Worm (Caenorhabditis elegans) whole organism, young adult: ENCODE measurements around the gene R08B4.3.

Experiments used
- B0336.3 ChIP-seq: fragments of 200-800 bp; sonication (Bioruptor generic); IDR thresholded peaks from 2 replicates; pipeline ENCODE4 v1.3.6; 2022; ENCODE audit warnings: missing genetic modification characterization, missing compliant biosample characterization
- C06A6.2 ChIP-seq: fragments of 200-800 bp; sonication (Bioruptor generic); conservative IDR thresholded peaks from 2 replicates; pipeline ENCODE4 v1.3.6; 2022; ENCODE audit warnings: missing genetic modification characterization, missing compliant biosample characterization
- D2030.7 ChIP-seq: fragments of 200-800 bp; sonication (Bioruptor generic); IDR thresholded peaks from 2 replicates; pipeline ENCODE4 v1.3.6; 2022; ENCODE audit warnings: missing genetic modification reagents, missing genetic modification characterization, missing compliant biosample characterization
- F37B4.10 ChIP-seq: fragments of 200-800 bp; sonication (Bioruptor generic); IDR thresholded peaks from 2 replicates; pipeline ENCODE4 v1.3.6; 2022; ENCODE audit warnings: missing genetic modification characterization, missing compliant biosample characterization
- F49E8.2 ChIP-seq: sonication (generic microtip); optimal IDR thresholded peaks from 3 replicates; lab custom pipeline; 2017; ENCODE audit warnings: missing genetic modification characterization, mild to moderate bottlenecking, missing compliant biosample characterization, antibody characterized with exemption, moderate library complexity; ENCODE audit not compliant: insufficient read depth
- F57A8.1 ChIP-seq: fragments of 200-800 bp; sonication (Bioruptor generic); optimal IDR thresholded peaks from 2 replicates; lab custom pipeline; 2018; ENCODE audit warnings: mild to moderate bottlenecking, missing genetic modification characterization, moderate library complexity, missing compliant biosample characterization
- F57C9.4 ChIP-seq: sonication (generic microtip); optimal IDR thresholded peaks from 2 replicates; lab custom pipeline; 2017; ENCODE audit warnings: mild to moderate bottlenecking, missing genetic modification characterization, missing compliant biosample characterization
- K11D2.4 ChIP-seq: fragments of 200-800 bp; sonication (Bioruptor generic); IDR thresholded peaks from 2 replicates; pipeline ENCODE4 v1.3.6; 2022; ENCODE audit warnings: missing genetic modification reagents, missing genetic modification characterization, missing compliant biosample characterization
- Y56A3A.18 ChIP-seq: fragments of 200-800 bp; sonication (Bioruptor generic); IDR thresholded peaks from 2 replicates; pipeline ENCODE4 v1.3.6; 2022; ENCODE audit warnings: missing genetic modification reagents, missing genetic modification characterization, missing compliant biosample characterization
- Y67H2A.10 ChIP-seq: fragments of 200-800 bp; sonication (Bioruptor generic); conservative IDR thresholded peaks from 2 replicates; pipeline ENCODE4 v1.3.6; 2022; ENCODE audit warnings: missing genetic modification reagents, missing genetic modification characterization, missing compliant biosample characterization
- Y79H2A.3 ChIP-seq: fragments of 200-800 bp; sonication (Bioruptor generic); conservative IDR thresholded peaks from 2 replicates; pipeline ENCODE4 v1.3.6; 2022; ENCODE audit warnings: missing genetic modification reagents, missing genetic modification characterization, missing compliant biosample characterization
- Y95B8A.8 ChIP-seq: fragments of 200-800 bp; sonication (Bioruptor generic); IDR thresholded peaks from 2 replicates; pipeline ENCODE4 v1.3.6; 2022; ENCODE audit warnings: missing genetic modification reagents, missing genetic modification characterization, missing compliant biosample characterization
- aptf-2 ChIP-seq: fragments of 200-800 bp; sonication (Bioruptor generic); conservative IDR thresholded peaks from 2 replicates; pipeline ENCODE4 v1.3.6; 2022; ENCODE audit warnings: missing genetic modification reagents, missing genetic modification characterization, missing compliant biosample characterization
- atf-7 ChIP-seq: sonication (generic microtip); optimal IDR thresholded peaks from 2 replicates; lab custom pipeline; 2017; ENCODE audit warnings: mild to moderate bottlenecking, missing genetic modification characterization, missing compliant biosample characterization
- athp-1 ChIP-seq: sonication (generic microtip); optimal IDR thresholded peaks from 2 replicates; lab custom pipeline; 2017; ENCODE audit warnings: mild to moderate bottlenecking, missing genetic modification characterization, missing compliant biosample characterization
- attf-3 ChIP-seq: fragments of 200-800 bp; sonication (Bioruptor generic); conservative IDR thresholded peaks from 2 replicates; pipeline ENCODE4 v1.3.6; 2022; ENCODE audit warnings: missing genetic modification reagents, missing genetic modification characterization, missing compliant biosample characterization
- attf-6 ChIP-seq: fragments of 200-800 bp; sonication (Bioruptor generic); IDR thresholded peaks from 2 replicates; pipeline ENCODE4 v1.3.6; 2022; ENCODE audit warnings: missing genetic modification reagents, missing genetic modification characterization, missing compliant biosample characterization
- ccch-3 ChIP-seq: fragments of 200-800 bp; sonication (Bioruptor generic); optimal IDR thresholded peaks from 2 replicates; lab custom pipeline; 2018; ENCODE audit warnings: mild to moderate bottlenecking, missing genetic modification characterization, missing compliant biosample characterization
- cebp-1 ChIP-seq, 2 experiments: fragments of 200-800 bp in 1 of 2; sonication (Bioruptor generic) in 1 of 2; sonication (generic microtip) in 1 of 2; IDR thresholded peaks in 1 of 2; optimal IDR thresholded peaks in 1 of 2; 2 replicates each; pipeline versions ENCODE4 v1.3.6 to Lab custom; 2017 to 2022; ENCODE audit warnings: missing compliant biosample characterization in 2 of 2, missing genetic modification characterization in 2 of 2, mild to moderate bottlenecking in 1 of 2, missing genetic modification reagents in 1 of 2, moderate library complexity in 1 of 2
- ceh-100 ChIP-seq: fragments of 200-800 bp; sonication (Bioruptor generic); IDR thresholded peaks from 2 replicates; pipeline ENCODE4 v1.3.6; 2022; ENCODE audit warnings: missing genetic modification reagents, missing genetic modification characterization, missing compliant biosample characterization
- dox-1 ChIP-seq: fragments of 200-800 bp; sonication (Bioruptor generic); IDR thresholded peaks from 2 replicates; pipeline ENCODE4 v1.3.6; 2022; ENCODE audit warnings: missing genetic modification reagents, missing genetic modification characterization, missing compliant biosample characterization
- egl-44 ChIP-seq: fragments of 200-800 bp; sonication (Bioruptor generic); IDR thresholded peaks from 2 replicates; pipeline ENCODE4 v1.3.6; 2022; ENCODE audit warnings: missing genetic modification reagents, missing genetic modification characterization, missing compliant biosample characterization
- egrh-3 ChIP-seq: fragments of 200-800 bp; sonication (Bioruptor generic); IDR thresholded peaks from 2 replicates; pipeline ENCODE4 v1.3.6; 2022; ENCODE audit warnings: missing genetic modification reagents, missing genetic modification characterization, missing compliant biosample characterization
- gei-17 ChIP-seq: fragments of 200-800 bp; sonication (Bioruptor generic); optimal IDR thresholded peaks from 2 replicates; lab custom pipeline; 2018; ENCODE audit warnings: mild to moderate bottlenecking, missing genetic modification characterization, missing compliant biosample characterization
- hlh-12 ChIP-seq: sonication (generic microtip); optimal IDR thresholded peaks from 2 replicates; lab custom pipeline; 2016; ENCODE audit warnings: missing genetic modification characterization, missing compliant biosample characterization
- lag-1 ChIP-seq: fragments of 200-800 bp; sonication (Bioruptor generic); IDR thresholded peaks from 2 replicates; pipeline ENCODE4 v1.3.6; 2022; ENCODE audit warnings: missing genetic modification reagents, missing genetic modification characterization, missing compliant biosample characterization
- let-607 ChIP-seq, 2 experiments: fragments of 200-800 bp in 1 of 2; sonication (Bioruptor generic) in 1 of 2; sonication (generic microtip) in 1 of 2; optimal IDR thresholded peaks; 2 replicates each; lab custom pipeline; 2016 to 2018; ENCODE audit warnings: mild to moderate bottlenecking in 2 of 2, missing compliant biosample characterization in 2 of 2, missing genetic modification characterization in 2 of 2, moderate library complexity in 2 of 2, missing genotype in 1 of 2
- lsy-27 ChIP-seq: sonication (generic microtip); optimal IDR thresholded peaks from 2 replicates; lab custom pipeline; 2017; ENCODE audit warnings: missing genetic modification characterization, mild to moderate bottlenecking, missing compliant biosample characterization, antibody characterized with exemption, missing genotype, borderline replicate concordance; ENCODE audit not compliant: insufficient read depth
- madf-3 ChIP-seq: fragments of 200-800 bp; sonication (Bioruptor generic); IDR thresholded peaks from 2 replicates; pipeline ENCODE4 v1.3.6; 2022; ENCODE audit warnings: missing genetic modification reagents, missing genetic modification characterization, missing compliant biosample characterization
- madf-8 ChIP-seq: fragments of 200-800 bp; sonication (Bioruptor generic); conservative IDR thresholded peaks from 2 replicates; pipeline ENCODE4 v1.3.6; 2022; ENCODE audit warnings: missing genetic modification reagents, missing genetic modification characterization, missing compliant biosample characterization
- mel-28 ChIP-seq: sonication (generic microtip); optimal IDR thresholded peaks from 2 replicates; lab custom pipeline; 2016; ENCODE audit warnings: borderline replicate concordance, mild to moderate bottlenecking, missing genetic modification characterization, missing compliant biosample characterization
- nfya-2 ChIP-seq: fragments of 200-800 bp; sonication (Bioruptor generic); IDR thresholded peaks from 2 replicates; pipeline ENCODE4 v1.3.6; 2022; ENCODE audit warnings: missing genetic modification reagents, missing genetic modification characterization, missing compliant biosample characterization
- nfyb-1 ChIP-seq: fragments of 200-800 bp; sonication (Bioruptor generic); IDR thresholded peaks from 2 replicates; pipeline ENCODE4 v1.3.6; 2022; ENCODE audit warnings: missing genetic modification reagents, missing genetic modification characterization, missing compliant biosample characterization
- nhr-27 ChIP-seq: fragments of 200-800 bp; sonication (Bioruptor generic); optimal IDR thresholded peaks from 2 replicates; lab custom pipeline; 2018; ENCODE audit warnings: mild to moderate bottlenecking, missing genetic modification characterization, moderate library complexity, missing compliant biosample characterization
- pbrm-1 ChIP-seq: fragments of 200-800 bp; sonication (Bioruptor generic); IDR thresholded peaks from 2 replicates; pipeline ENCODE4 v1.3.6; 2022; ENCODE audit warnings: missing genetic modification reagents, missing genetic modification characterization, missing compliant biosample characterization
- sea-2 ChIP-seq: fragments of 200-800 bp; sonication (Bioruptor generic); IDR thresholded peaks from 2 replicates; pipeline ENCODE4 v1.3.6; 2022; ENCODE audit warnings: missing genetic modification characterization, missing compliant biosample characterization
- snpc-1.1 ChIP-seq: sonication (generic microtip); optimal IDR thresholded peaks from 2 replicates; lab custom pipeline; 2017; ENCODE audit warnings: missing genetic modification characterization, mild to moderate bottlenecking, missing compliant biosample characterization, antibody characterized with exemption, moderate library complexity, missing genotype, missing genetic modification reagents; ENCODE audit not compliant: insufficient read depth
- snpc-1.3 ChIP-seq: sonication (generic microtip); optimal IDR thresholded peaks from 2 replicates; lab custom pipeline; 2017; ENCODE audit warnings: missing genetic modification characterization, mild to moderate bottlenecking, missing compliant biosample characterization, antibody characterized with exemption, moderate library complexity, missing genotype, missing genetic modification reagents; ENCODE audit not compliant: insufficient read depth
- snpc-4 ChIP-seq, 5 experiments: fragments of 150-350 bp in 1 of 5; sonication (generic microtip) in 4 of 5; optimal IDR thresholded peaks; 2 replicates each; lab custom pipeline; 2014 to 2018; ENCODE audit warnings: missing genetic modification characterization in 5 of 5, missing biosample characterization in 3 of 5, antibody characterized with exemption in 2 of 5, mild to moderate bottlenecking in 2 of 5, missing compliant biosample characterization in 2 of 5, missing genotype in 2 of 5, moderate library complexity in 2 of 5, missing genetic modification reagents in 1 of 5
- tlf-1 ChIP-seq: fragments of 200-800 bp; sonication (Bioruptor generic); optimal IDR thresholded peaks from 2 replicates; lab custom pipeline; 2018; ENCODE audit warnings: mild to moderate bottlenecking, missing genetic modification characterization, missing compliant biosample characterization
- unc-130 ChIP-seq: sonication (generic microtip); optimal IDR thresholded peaks from 2 replicates; lab custom pipeline; 2016; ENCODE audit warnings: missing genetic modification reagents, missing genetic modification characterization, missing compliant biosample characterization
- ztf-6 ChIP-seq: fragments of 200-800 bp; sonication (Bioruptor generic); IDR thresholded peaks from 2 replicates; pipeline ENCODE4 v1.3.6; 2022; ENCODE audit warnings: missing genetic modification reagents, missing genetic modification characterization, missing compliant biosample characterization

Gene R08B4.3

DNA sequence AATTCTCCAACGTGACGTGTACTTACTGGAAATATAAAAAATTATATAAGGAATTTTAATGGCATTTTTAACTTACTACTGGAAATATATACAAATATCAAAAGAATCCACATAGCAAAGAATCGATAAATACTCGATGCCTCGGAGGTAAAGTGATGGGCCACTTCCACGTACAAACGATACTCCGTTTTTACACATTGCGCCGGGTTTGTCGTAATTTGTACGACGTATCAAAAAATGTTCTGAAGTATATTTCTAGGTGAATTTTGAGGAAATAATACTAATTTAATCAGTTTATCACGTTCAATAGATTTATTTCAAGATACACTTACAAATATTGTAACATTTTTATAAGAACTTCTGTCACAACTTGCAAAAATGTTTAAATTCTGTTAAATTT, at the start of gene R08B4.3:
R08B4.3 (minus strand) TSS at position 198 of the 400 bp plus-strand sequence.
- TF ChIP-seq attf-3 (GFP tag; lab: Robert Waterston, UW) (peak; percentile 70), D2030.7 (GFP tag; lab: Robert Waterston, UW) (no peak)

DNA sequence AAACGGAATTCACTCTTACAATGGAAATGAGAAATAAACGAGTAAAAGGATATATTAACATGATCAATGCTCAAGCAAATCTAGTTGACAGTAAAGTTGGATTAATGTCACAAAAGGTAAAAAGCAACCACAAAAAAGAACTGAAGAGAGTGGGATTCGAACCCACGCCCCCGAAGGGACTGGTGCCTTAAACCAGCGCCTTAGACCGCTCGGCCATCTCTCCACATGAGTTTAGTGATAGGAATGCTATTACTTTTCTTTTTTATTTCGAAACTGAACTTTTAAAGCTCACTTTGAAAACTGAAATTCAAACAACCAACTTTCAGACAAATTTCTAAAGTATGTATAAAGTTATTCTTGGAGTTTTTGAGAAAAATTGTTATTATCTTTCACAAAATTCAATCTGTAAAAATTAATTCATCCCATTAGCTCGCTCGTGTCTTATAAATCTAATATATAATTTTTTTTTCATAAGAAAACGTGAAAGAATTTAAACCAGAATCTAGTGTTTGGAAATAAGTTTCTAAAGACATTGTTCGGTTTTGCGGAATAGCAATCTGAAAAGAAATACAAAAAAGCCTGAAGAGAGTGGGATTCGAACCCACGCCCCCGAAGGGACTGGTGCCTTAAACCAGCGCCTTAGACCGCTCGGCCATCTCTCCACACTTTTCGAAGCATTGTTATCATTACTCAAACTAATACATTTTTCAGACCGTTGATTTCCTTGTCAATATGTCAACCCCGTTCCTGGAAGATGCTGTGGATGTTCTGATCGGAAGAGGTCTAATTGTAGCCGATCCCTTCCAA, 42.2 kb upstream of the R08B4.3 start:
- TF ChIP-seq unc-130 (GFP tag; lab: Kevin White, UChicago) (no peak), lsy-27 (tag; lab: Kevin White, UChicago) (no peak), aptf-2 (GFP tag; lab: Robert Waterston, UW) (no peak), let-607 (tag; optimal IDR thresholded peaks at IDR 0.05; lab: Kevin White, UChicago) (peak in 1 of 2 experiments; percentile 28), attf-6 (GFP tag; lab: Robert Waterston, UW) (peak; percentile 39; the same call in 1 of the 2 replicates), mel-28 (tag; lab: Kevin White, UChicago) (no peak), F49E8.2 (tag; lab: Kevin White, UChicago) (no peak), lag-1 (no peak), snpc-1.1 (no peak), madf-8 (no peak), madf-3 (0 out of 2 replicates have a peak, but pooled peaks have one; percentile 65), K11D2.4 (GFP tag; lab: Robert Waterston, UW) (no peak), egrh-3 (GFP tag; lab: Robert Waterston, UW) (no peak), sea-2 (GFP tag; lab: Robert Waterston, UW) (no peak), F37B4.10 (GFP tag; lab: Robert Waterston, UW) (no peak), F57A8.1 (no peak), ztf-6 (GFP tag; lab: Robert Waterston, UW) (no peak), Y95B8A.8 (GFP tag; lab: Robert Waterston, UW) (0 out of 2 replicates have a peak, but pooled peaks have one; percentile 39), Y67H2A.10 (no peak), F57C9.4 (tag; lab: Kevin White, UChicago) (no peak), ccch-3 (GFP tag; lab: Kevin White, UChicago) (no peak), atf-7 (tag; lab: Kevin White, UChicago) (no peak), B0336.3 (no peak), pbrm-1 (GFP tag; lab: Robert Waterston, UW) (peak; percentile 80), ceh-100 (GFP tag; lab: Robert Waterston, UW) (no peak), hlh-12 (no peak), snpc-1.3 (peak; percentile 56), egl-44 (GFP tag; lab: Robert Waterston, UW) (no peak), nfyb-1 (0 out of 2 replicates have a peak, but pooled peaks have one; percentile 12), Y79H2A.3 (GFP tag; lab: Robert Waterston, UW) (no peak), nfya-2 (GFP tag; lab: Robert Waterston, UW) (no peak), nhr-27 (tag; lab: Kevin White, UChicago) (peak; percentile 45), gei-17 (GFP tag; lab: Kevin White, UChicago) (no peak), Y56A3A.18 (GFP tag; lab: Robert Waterston, UW) (peak; percentile 62; the same call in 1 of the 2 replicates), C06A6.2 (GFP tag; lab: Robert Waterston, UW) (no peak), tlf-1 (GFP tag; lab: Kevin White, UChicago) (no peak), cebp-1 (GFP tag; IDR thresholded peaks at IDR 0.05; lab: Robert Waterston, UW) (no peak), cebp-1 (tag; optimal IDR thresholded peaks at IDR 0.05; lab: Kevin White, UChicago) (no peak), dox-1 (peak; percentile 42; the same call in 1 of the 2 replicates), athp-1 (tag; lab: Kevin White, UChicago) (no peak), snpc-4 (GFP tag; optimal IDR thresholded peaks at IDR 0.05; lab: Kevin White, UChicago) (no peak), snpc-4 (tag; optimal IDR thresholded peaks at IDR 0.05; lab: Kevin White, UChicago) (peak in 1 of 4 experiments; percentile 33)
